Worm (Caenorhabditis elegans) whole organism, mixed stage, embryonic: ENCODE results near the gene timp-1.

Source experiments
- ceh-83 ChIP-seq: fragments of 200-800 bp; sonication (Bioruptor generic); optimal IDR thresholded peaks from 2 replicates; lab custom pipeline; 2018; ENCODE audit warnings: mild to moderate bottlenecking, missing genetic modification characterization, missing compliant biosample characterization
- elt-1 ChIP-seq: sonication (generic microtip); optimal IDR thresholded peaks from 2 replicates; lab custom pipeline; 2017; ENCODE audit warnings: missing genetic modification characterization, mild to moderate bottlenecking, missing compliant biosample characterization, antibody characterized with exemption, moderate library complexity, borderline replicate concordance; ENCODE audit not compliant: insufficient read depth
- lin-13 ChIP-seq: fragments of 150-350 bp; optimal IDR thresholded peaks from 2 replicates; lab custom pipeline; 2014; ENCODE audit warnings: missing biosample characterization, missing genetic modification characterization
- lsy-2 ChIP-seq: fragments of 150-350 bp; optimal IDR thresholded peaks from 2 replicates; lab custom pipeline; 2014; ENCODE audit warnings: missing biosample characterization, missing genetic modification characterization
- mab-5 ChIP-seq: fragments of 150-350 bp; optimal IDR thresholded peaks from 2 replicates; lab custom pipeline; 2014; ENCODE audit warnings: missing biosample characterization, missing genetic modification characterization
- mls-2 ChIP-seq: sonication (generic microtip); optimal IDR thresholded peaks from 2 replicates; lab custom pipeline; 2016; ENCODE audit warnings: mild to moderate bottlenecking, missing genetic modification characterization, moderate library complexity, missing compliant biosample characterization
- nhr-12 ChIP-seq: fragments of 150-350 bp; optimal IDR thresholded peaks from 2 replicates; lab custom pipeline; 2014; ENCODE audit warnings: missing biosample characterization, missing genetic modification characterization
- nhr-237 ChIP-seq: fragments of 150-350 bp; optimal IDR thresholded peaks from 2 replicates; lab custom pipeline; 2014; ENCODE audit warnings: missing biosample characterization, missing genetic modification characterization
- nhr-28 ChIP-seq: fragments of 150-350 bp; optimal IDR thresholded peaks from 2 replicates; lab custom pipeline; 2014; ENCODE audit warnings: missing biosample characterization, missing genetic modification characterization
- pha-4 ChIP-seq: fragments of 150-350 bp; optimal IDR thresholded peaks from 2 replicates; lab custom pipeline; 2018; ENCODE audit warnings: missing biosample characterization, missing genetic modification reagents, missing genetic modification characterization
- sptf-1 ChIP-seq: sonication (generic microtip); optimal IDR thresholded peaks from 2 replicates; lab custom pipeline; 2017; ENCODE audit warnings: mild to moderate bottlenecking, missing genetic modification characterization, moderate library complexity, missing compliant biosample characterization
- unc-39 ChIP-seq: fragments of 150-350 bp; optimal IDR thresholded peaks from 2 replicates; lab custom pipeline; 2014; ENCODE audit warnings: missing biosample characterization, missing genetic modification characterization
- unc-62 ChIP-seq: fragments of 150-350 bp; optimal IDR thresholded peaks from 2 replicates; lab custom pipeline; 2014; ENCODE audit warnings: missing biosample characterization, missing genetic modification reagents, missing genetic modification characterization

DNA sequence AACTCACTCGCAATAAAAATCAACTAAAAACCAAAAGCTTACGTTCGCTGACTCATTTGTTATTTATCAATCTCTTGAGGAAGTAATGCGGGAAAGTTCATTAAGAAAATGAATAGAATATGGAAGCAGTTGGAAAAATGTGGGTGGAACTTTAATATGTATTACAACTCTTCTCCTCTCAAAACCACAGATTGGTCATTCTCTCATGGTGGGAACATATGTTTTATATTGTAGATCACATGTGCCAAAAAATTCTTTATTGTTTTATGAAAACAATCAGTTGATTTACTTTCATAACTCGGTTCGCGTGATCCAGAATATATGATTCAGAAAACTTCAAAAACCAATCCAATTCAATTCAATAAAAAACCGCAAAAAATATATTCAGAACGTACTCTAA lies 35.3 kb upstream of the timp-1 start:
- no peak for TF ChIP-seq nhr-237
- no peak for TF ChIP-seq ceh-83
- TF ChIP-seq lin-13 (tag; lab: Kevin White, UChicago), result no peak
- no peak for TF ChIP-seq mab-5 (tag; lab: Kevin White, UChicago)
- no peak for TF ChIP-seq unc-62 (GFP tag; lab: Kevin White, UChicago)
- no peak for TF ChIP-seq mls-2
- no peak for TF ChIP-seq elt-1 (tag; lab: Kevin White, UChicago)
- TF ChIP-seq sptf-1 (tag; lab: Kevin White, UChicago), result no peak
- no peak for TF ChIP-seq nhr-12 (tag; lab: Kevin White, UChicago)
- TF ChIP-seq unc-39 (tag; lab: Kevin White, UChicago), result no peak
- no peak for TF ChIP-seq pha-4 (tag; lab: Kevin White, UChicago)
- TF ChIP-seq lsy-2, result no peak
- TF ChIP-seq nhr-28 (tag; lab: Kevin White, UChicago), result no peak
